Comparison of ENCODE assay signal across 1 fruit fly cellular context in genomic region chrX:17682745-17683505, dm6.
TF ChIP-seq lines count a peak whose summit lies in the region.

No protein-coding gene starts in this region.

TF ChIP-seq in whole organism, embryonic, 481 proteins besides CTCF, POLR2A, EP300 and RAD21 (continued from another document):
- peak; percentile 72 for TF ChIP-seq B-H1 (GFP tag; IDR thresholded peaks at IDR 0.05; lab: Robert Waterston, UW)
- no peak for TF ChIP-seq z (GFP tag; IDR thresholded peaks at IDR 0.05; lab: Robert Waterston, UW)
- no peak for TF ChIP-seq luna (GFP tag; optimal IDR thresholded peaks at IDR 0.05; lab: Kevin White, UChicago)
- peak; percentile 62 for TF ChIP-seq CG32532 (GFP tag; IDR thresholded peaks at IDR 0.05; lab: Robert Waterston, UW)
- peak; percentile 82 for TF ChIP-seq CG10366 (GFP tag; IDR thresholded peaks at IDR 0.05; lab: Robert Waterston, UW)
- no peak for TF ChIP-seq Dad (GFP tag; optimal IDR thresholded peaks at IDR 0.05; lab: Kevin White, UChicago)
- TF ChIP-seq Rfx (GFP tag; IDR thresholded peaks at IDR 0.05; lab: Robert Waterston, UW): peak; percentile 57
- no peak for TF ChIP-seq cad (GFP tag; optimal IDR thresholded peaks at IDR 0.05; lab: Kevin White, UChicago)
- TF ChIP-seq gce (GFP tag; IDR thresholded peaks at IDR 0.05; lab: Robert Waterston, UW): peak; percentile 84
- no peak for TF ChIP-seq Hr78 (GFP tag; optimal IDR thresholded peaks at IDR 0.05; lab: Kevin White, UChicago)
- peak; percentile 42 for TF ChIP-seq CG18476 (GFP tag; optimal IDR thresholded peaks at IDR 0.05; lab: Kevin White, UChicago)
- TF ChIP-seq NFAT (GFP tag; IDR thresholded peaks at IDR 0.05; lab: Robert Waterston, UW): peak; percentile 41; the same call in 1 of the 2 replicates
- TF ChIP-seq CG6683 (GFP tag; optimal IDR thresholded peaks at IDR 0.05; lab: Kevin White, UChicago): peak; percentile 16
- TF ChIP-seq CG10462 (GFP tag; optimal IDR thresholded peaks at IDR 0.05; lab: Kevin White, UChicago): peak; percentile 5
- TF ChIP-seq klu (GFP tag; IDR thresholded peaks at IDR 0.05; lab: Robert Waterston, UW): peak; percentile 50; the same call in 1 of the 2 replicates
- peak; percentile 65 for TF ChIP-seq Sox100B (GFP tag; optimal IDR thresholded peaks at IDR 0.05; lab: Kevin White, UChicago)
- TF ChIP-seq CG34376 (GFP tag; optimal IDR thresholded peaks at IDR 0.05; lab: Kevin White, UChicago): no peak
- TF ChIP-seq CG8765 (GFP tag; IDR thresholded peaks at IDR 0.05; lab: Robert Waterston, UW): no peak
- TF ChIP-seq Nf-YC (tag; optimal IDR thresholded peaks at IDR 0.05; lab: Kevin White, UChicago): no peak
- peak; percentile 59; the same call in 1 of the 2 replicates for TF ChIP-seq dimm (GFP tag; IDR thresholded peaks at IDR 0.05; lab: Robert Waterston, UW)
- no peak for TF ChIP-seq CG4404 (GFP tag; IDR thresholded peaks at IDR 0.05; lab: Robert Waterston, UW)
- TF ChIP-seq tna (GFP tag; IDR thresholded peaks at IDR 0.05; lab: Robert Waterston, UW; ENCODE audit: partially characterized antibody): no peak
- TF ChIP-seq Ets97D (GFP tag; optimal IDR thresholded peaks at IDR 0.05; lab: Kevin White, UChicago): no peak
- TF ChIP-seq Myb (GFP tag; optimal IDR thresholded peaks at IDR 0.05; lab: Kevin White, UChicago): no peak
- TF ChIP-seq CG1233 (GFP tag; optimal IDR thresholded peaks at IDR 0.05; lab: Kevin White, UChicago): peak; percentile 15
- TF ChIP-seq Sry-β (GFP tag; optimal IDR thresholded peaks at IDR 0.05; lab: Kevin White, UChicago): peak; percentile 77
